Worm (Caenorhabditis elegans): ENCODE results near the gene R04D3.4.

Gene R04D3.4

ce11 chrX:13274102-13274501 lies 14.5 kb downstream of the R04D3.4 start, which contains the start of gene cyp-14A3:
TSS of gene cyp-14A3 (minus strand) at chrX:13274202.
- no peak for TF ChIP-seq ceh-100 (GFP tag; IDR thresholded peaks at IDR 0.05)
- TF ChIP-seq egl-44 (GFP tag; IDR thresholded peaks at IDR 0.05): no peak
- no peak for TF ChIP-seq efl-1 (GFP tag; optimal IDR thresholded peaks at IDR 0.05)

ce11 chrX:13269586-13269985 lies 19.0 kb downstream of the R04D3.4 start, which contains the start of gene cyp-14A2:
TSS of gene cyp-14A2 (minus strand) at chrX:13269686.
- peak; percentile 35 for TF ChIP-seq nhr-80 (tag; optimal IDR thresholded peaks at IDR 0.05)
- no peak for TF ChIP-seq ztf-3 (GFP tag; optimal IDR thresholded peaks at IDR 0.05)

ce11 chrX:13267230-13267629 lies 21.4 kb downstream of the R04D3.4 start, which contains the start of gene cyp-14A1:
TSS of gene cyp-14A1 (minus strand) at chrX:13267355.
- no peak for TF ChIP-seq ceh-40 (GFP tag; IDR thresholded peaks at IDR 0.05)
- TF ChIP-seq madf-10 (tag; optimal IDR thresholded peaks at IDR 0.05): no peak
- no peak for TF ChIP-seq B0261.1 (tag; optimal IDR thresholded peaks at IDR 0.05)
- TF ChIP-seq snpc-3.4 (tag; optimal IDR thresholded peaks at IDR 0.05): no peak
- TF ChIP-seq egl-44 (GFP tag; IDR thresholded peaks at IDR 0.05): no peak
- no peak for TF ChIP-seq F57C9.4 (tag; optimal IDR thresholded peaks at IDR 0.05)
- TF ChIP-seq mcd-1 (GFP tag; IDR thresholded peaks at IDR 0.05): no peak
- no peak for TF ChIP-seq ztf-22 (GFP tag; optimal IDR thresholded peaks at IDR 0.05)
- TF ChIP-seq let-607 (tag; optimal IDR thresholded peaks at IDR 0.05): no peak
- TF ChIP-seq cebp-2 (GFP tag; IDR thresholded peaks at IDR 0.05): no peak
- TF ChIP-seq C06A6.2 (GFP tag; conservative IDR thresholded peaks at IDR 0.05): no peak
- no peak for TF ChIP-seq madf-8 (GFP tag; conservative IDR thresholded peaks at IDR 0.05)
- no peak for TF ChIP-seq dpl-1 (GFP tag; optimal IDR thresholded peaks at IDR 0.05)
- no peak for TF ChIP-seq pha-4 (tag; optimal IDR thresholded peaks at IDR 0.05)
- TF ChIP-seq madf-6 (GFP tag; IDR thresholded peaks at IDR 0.05): no peak
- TF ChIP-seq B0019.2 (GFP tag; conservative IDR thresholded peaks at IDR 0.05): no peak
- TF ChIP-seq F33H1.4 (GFP tag; IDR thresholded peaks at IDR 0.05): no peak

- no peak; the same call in 1 of the 2 replicates for TF ChIP-seq cebp-1 (GFP tag; IDR thresholded peaks at IDR 0.05)
- no peak for TF ChIP-seq cebp-1 (tag; optimal IDR thresholded peaks at IDR 0.05)
- no peak for TF ChIP-seq F10E7.11 (tag; optimal IDR thresholded peaks at IDR 0.05)
- peak; percentile 76 for TF ChIP-seq chd-7 (tag; optimal IDR thresholded peaks at IDR 0.05)
- TF ChIP-seq ztf-28 (GFP tag; IDR thresholded peaks at IDR 0.05): peak; percentile 78; the same call in 1 of the 2 replicates
- peak; percentile 34 for TF ChIP-seq nhr-80 (tag; optimal IDR thresholded peaks at IDR 0.05)
- peak; percentile 55 for TF ChIP-seq somi-1 (GFP tag; optimal IDR thresholded peaks at IDR 0.05)
- TF ChIP-seq die-1 (tag; optimal IDR thresholded peaks at IDR 0.05): peak; percentile 89
- no peak for TF ChIP-seq dpl-1 (GFP tag; optimal IDR thresholded peaks at IDR 0.05)
- TF ChIP-seq ekl-4 (GFP tag; IDR thresholded peaks at IDR 0.05): peak; percentile 82
- TF ChIP-seq lin-26 (GFP tag; IDR thresholded peaks at IDR 0.05): peak; percentile 92
- TF ChIP-seq snpc-4 (GFP tag; optimal IDR thresholded peaks at IDR 0.05): no peak
- TF ChIP-seq snpc-4 (tag; optimal IDR thresholded peaks at IDR 0.05): peak in 3 of 4 experiments; percentile 49 to 71 (median 71)
- TF ChIP-seq F23B12.7 (tag; optimal IDR thresholded peaks at IDR 0.05; ENCODE audit: insufficient read depth): peak; percentile 72
- TF ChIP-seq tlf-1 (GFP tag; optimal IDR thresholded peaks at IDR 0.05): no peak
- peak; percentile 65 for TF ChIP-seq zim-3 (tag; optimal IDR thresholded peaks at IDR 0.05)
- no peak for TF ChIP-seq bed-1 (GFP tag; IDR thresholded peaks at IDR 0.05)
- 0 out of 2 replicates have a peak, but pooled peaks have one; percentile 14 for TF ChIP-seq lag-1 (GFP tag; IDR thresholded peaks at IDR 0.05)
- TF ChIP-seq zfh-2 (GFP tag; conservative IDR thresholded peaks at IDR 0.05): no peak
- peak; percentile 62 for TF ChIP-seq fkh-3 (tag; optimal IDR thresholded peaks at IDR 0.05)
- peak; percentile 54; the same call in 1 of the 2 replicates for TF ChIP-seq attf-3 (GFP tag; conservative IDR thresholded peaks at IDR 0.05)
- TF ChIP-seq egl-44 (GFP tag; IDR thresholded peaks at IDR 0.05): peak; percentile 83
- peak; percentile 68 for TF ChIP-seq F52B5.7 (tag; optimal IDR thresholded peaks at IDR 0.05)
- TF ChIP-seq ceh-27 (GFP tag; optimal IDR thresholded peaks at IDR 0.05): peak; percentile 45
- TF ChIP-seq F57C9.4 (tag; optimal IDR thresholded peaks at IDR 0.05): no peak
- TF ChIP-seq B0019.2 (GFP tag; conservative IDR thresholded peaks at IDR 0.05): no peak
- TF ChIP-seq hmg-1.2 (GFP tag; IDR thresholded peaks at IDR 0.05): peak; percentile 83
- TF ChIP-seq B0261.1 (tag; optimal IDR thresholded peaks at IDR 0.05): peak; percentile 97
These were observed 24.1 kb downstream of the R04D3.4 start for ce11 chrX:13264550-13264949.
